Worm (Caenorhabditis elegans): ENCODE measurements around the gene mlt-10.
"Not testable (repeated sequence)": the region's sequence is repeated elsewhere in the genome, so short reads cannot be mapped to it uniquely, and the experiment has no call there.

ce11 chrII:535226-535625 lies 11.3 kb upstream of the mlt-10 start, which contains the start of gene T27A1.3:
- TF ChIP-seq flt-1 (GFP tag; IDR thresholded peaks at IDR 0.05); tab-1 (GFP tag; IDR thresholded peaks at IDR 0.05); med-1 (GFP tag; optimal IDR thresholded peaks at IDR 0.05; ENCODE audit: insufficient read depth); cog-1 (tag; optimal IDR thresholded peaks at IDR 0.05); klf-2 (GFP tag; conservative IDR thresholded peaks at IDR 0.05); ztf-23 (GFP tag; IDR thresholded peaks at IDR 0.05); ztf-29 (GFP tag; IDR thresholded peaks at IDR 0.05): not testable (repeated sequence)

Measured in whole organism, midembryonic.